Fruit fly (Drosophila melanogaster): ENCODE results near the gene FRG1.

- TF ChIP-seq psq (optimal IDR thresholded peaks at IDR 0.05) (no peak), CG8478 (optimal IDR thresholded peaks at IDR 0.05) (no peak), usp (GFP tag; optimal IDR thresholded peaks at IDR 0.05) (no peak)
Measured at dm6 chr3L:20316956-20317589, 20.3 kb upstream of the FRG1 start, which contains the start of gene Spn77Ba.

All from whole organism.